Fruit fly (Drosophila melanogaster) whole organism, embryonic: ENCODE results near the gene CG6709.
A peak's percentile ranks its signal among the peaks of the same experiment; 100 is the strongest.

Experiments
- ATbp ChIP-seq: fragments of 200-800 bp; sonication (Bioruptor generic); optimal IDR thresholded peaks from 2 replicates; lab custom pipeline; 2017; ENCODE audit warnings: missing biosample characterization, mild to moderate bottlenecking, missing genetic modification characterization, missing genetic modification reagents
- Abd-B ChIP-seq: fragments of 200-800 bp; sonication (Bioruptor generic); optimal IDR thresholded peaks from 2 replicates; lab custom pipeline; 2018; ENCODE audit warnings: missing biosample characterization, mild to moderate bottlenecking, missing genetic modification characterization, moderate library complexity
- Asciz ChIP-seq: fragments of 200-800 bp; sonication (Bioruptor generic); optimal IDR thresholded peaks from 2 replicates; lab custom pipeline; 2017; ENCODE audit warnings: missing biosample characterization, mild to moderate bottlenecking, missing genetic modification characterization, missing genetic modification reagents
- Bgb ChIP-seq: fragments of 200-800 bp; sonication (Bioruptor generic); IDR thresholded peaks from 2 replicates; pipeline ENCODE4 v1.3.6; 2022; ENCODE audit warnings: missing biosample characterization, missing genetic modification characterization; ENCODE audit not compliant: partially characterized antibody
- CG10274 ChIP-seq: fragments of 200-800 bp; sonication (Bioruptor generic); optimal IDR thresholded peaks from 3 replicates; lab custom pipeline; 2017; ENCODE audit warnings: missing biosample characterization, mild to moderate bottlenecking, missing genetic modification characterization
- CG10321 ChIP-seq: fragments of 200-800 bp; sonication (Bioruptor generic); IDR thresholded peaks from 2 replicates; pipeline ENCODE4 v1.3.6; 2022; ENCODE audit warnings: missing biosample characterization, missing genetic modification characterization
- CG10366 ChIP-seq: fragments of 200-800 bp; sonication (Bioruptor generic); IDR thresholded peaks from 2 replicates; pipeline ENCODE4 v1.3.6; 2022; ENCODE audit warnings: missing biosample characterization, missing genetic modification characterization
- CG11398 ChIP-seq: fragments of 200-800 bp; sonication (Bioruptor generic); optimal IDR thresholded peaks from 2 replicates; lab custom pipeline; 2016; ENCODE audit warnings: missing biosample characterization, missing genetic modification characterization
- CG11560 ChIP-seq: fragments of 200-800 bp; sonication (Bioruptor generic); IDR thresholded peaks from 3 replicates; pipeline ENCODE4 v1.3.6; 2022; ENCODE audit warnings: missing biosample characterization, missing genetic modification characterization
- CG13424 ChIP-seq: fragments of 200-800 bp; sonication (Bioruptor generic); optimal IDR thresholded peaks from 2 replicates; lab custom pipeline; 2019; ENCODE audit warnings: missing biosample characterization, mild to moderate bottlenecking, missing genetic modification characterization, moderate library complexity
- CG13624 ChIP-seq: fragments of 200-800 bp; sonication (Bioruptor generic); optimal IDR thresholded peaks from 2 replicates; lab custom pipeline; 2016; ENCODE audit warnings: missing biosample characterization, missing genetic modification characterization
- CG15479 ChIP-seq: fragments of 200-800 bp; sonication (Bioruptor generic); optimal IDR thresholded peaks from 3 replicates; lab custom pipeline; 2019; ENCODE audit warnings: missing biosample characterization, mild to moderate bottlenecking, missing genetic modification characterization, moderate library complexity
- CG17361 ChIP-seq: fragments of 200-800 bp; sonication (Bioruptor generic); IDR thresholded peaks from 3 replicates; pipeline ENCODE4 v1.3.6; 2022; ENCODE audit warnings: missing biosample characterization, missing genetic modification characterization
- CG18764 ChIP-seq: fragments of 200-800 bp; sonication (Bioruptor generic); optimal IDR thresholded peaks from 3 replicates; lab custom pipeline; 2016; ENCODE audit warnings: missing biosample characterization, missing genetic modification characterization
- CG30403 ChIP-seq: fragments of 200-800 bp; sonication (Bioruptor generic); optimal IDR thresholded peaks from 3 replicates; lab custom pipeline; 2016; ENCODE audit warnings: missing biosample characterization, missing genetic modification characterization
- CG3407 ChIP-seq: fragments of 200-800 bp; sonication (Bioruptor generic); optimal IDR thresholded peaks from 2 replicates; lab custom pipeline; 2018; ENCODE audit warnings: missing biosample characterization, mild to moderate bottlenecking, missing genetic modification characterization
- CG4820 ChIP-seq: fragments of 200-800 bp; sonication (Bioruptor generic); optimal IDR thresholded peaks from 3 replicates; lab custom pipeline; 2016; ENCODE audit warnings: missing biosample characterization, missing genetic modification characterization
- CG6175 ChIP-seq: fragments of 200-800 bp; sonication (Bioruptor generic); IDR thresholded peaks from 3 replicates; pipeline ENCODE4 v1.3.6; 2022; ENCODE audit warnings: missing biosample characterization, missing genetic modification characterization
- CG6272 ChIP-seq: fragments of 200-800 bp; sonication (Bioruptor generic); IDR thresholded peaks from 2 replicates; pipeline ENCODE4 v1.3.6; 2022; ENCODE audit warnings: missing biosample characterization, missing genetic modification characterization
- CG6854 ChIP-seq: fragments of 200-800 bp; sonication (Bioruptor generic); optimal IDR thresholded peaks from 3 replicates; lab custom pipeline; 2017; ENCODE audit warnings: missing biosample characterization, mild to moderate bottlenecking, missing genetic modification characterization
- CG7271 ChIP-seq: fragments of 200-800 bp; sonication (Bioruptor generic); optimal IDR thresholded peaks from 2 replicates; lab custom pipeline; 2018; ENCODE audit warnings: missing biosample characterization, mild to moderate bottlenecking, missing genetic modification characterization, moderate library complexity
- Dip3 ChIP-seq: fragments of 200-800 bp; sonication (Bioruptor generic); optimal IDR thresholded peaks from 3 replicates; lab custom pipeline; 2016; ENCODE audit warnings: missing biosample characterization, missing genetic modification characterization
- Gsc ChIP-seq: fragments of 200-800 bp; sonication (Bioruptor generic); IDR thresholded peaks from 2 replicates; pipeline ENCODE4 v1.3.6; 2022; ENCODE audit warnings: missing biosample characterization, missing genetic modification characterization
- Pdp1 ChIP-seq, 2 experiments: fragments of 200-800 bp; sonication (Bioruptor generic); optimal IDR thresholded peaks; 3 replicates each; lab custom pipeline; 2016; ENCODE audit warnings: missing biosample characterization in 2 of 2, missing genetic modification characterization in 2 of 2, mild to moderate bottlenecking in 1 of 2, moderate library complexity in 1 of 2
- Taf1 ChIP-seq: fragments of 200-800 bp; sonication (Bioruptor generic); IDR thresholded peaks from 2 replicates; pipeline ENCODE4 v1.3.6; 2022; ENCODE audit warnings: missing biosample characterization, missing genetic modification characterization
- Tbp ChIP-seq: fragments of >200 bp; optimal IDR thresholded peaks from 2 replicates; lab custom pipeline; 2018; ENCODE audit warnings: missing biosample characterization, missing genetic modification characterization
- Vsx1 ChIP-seq: fragments of 200-800 bp; sonication (Bioruptor generic); optimal IDR thresholded peaks from 2 replicates; lab custom pipeline; 2017; ENCODE audit warnings: missing biosample characterization, mild to moderate bottlenecking, missing genetic modification characterization, missing genetic modification reagents
- ap ChIP-seq: fragments of 200-800 bp; sonication (Bioruptor generic); IDR thresholded peaks from 2 replicates; pipeline ENCODE4 v1.3.6; 2022; ENCODE audit warnings: missing biosample characterization, missing genetic modification characterization
- ato ChIP-seq: fragments of 200-800 bp; sonication (Bioruptor generic); IDR thresholded peaks from 2 replicates; pipeline ENCODE4 v1.3.6; 2022; ENCODE audit warnings: missing biosample characterization, missing genetic modification characterization; ENCODE audit not compliant: partially characterized antibody
- bowl ChIP-seq: fragments of 200-800 bp; sonication (Bioruptor generic); IDR thresholded peaks from 2 replicates; pipeline ENCODE4 v1.3.6; 2022; ENCODE audit warnings: missing biosample characterization, missing genetic modification characterization
- corto ChIP-seq: fragments of 200-800 bp; sonication (Bioruptor generic); optimal IDR thresholded peaks from 2 replicates; lab custom pipeline; 2016; ENCODE audit warnings: missing biosample characterization, mild to moderate bottlenecking, missing genetic modification characterization, moderate library complexity
- da ChIP-seq: fragments of 200-800 bp; sonication (Bioruptor generic); optimal IDR thresholded peaks from 2 replicates; lab custom pipeline; 2016; ENCODE audit warnings: missing biosample characterization, missing genetic modification characterization
- dysf ChIP-seq: fragments of 200-800 bp; sonication (Bioruptor generic); IDR thresholded peaks from 3 replicates; pipeline ENCODE4 v1.3.6; 2022; ENCODE audit warnings: missing biosample characterization, missing genetic modification characterization
- esg ChIP-seq: fragments of 200-800 bp; sonication (Bioruptor generic); conservative IDR thresholded peaks from 2 replicates; pipeline ENCODE4 v1.3.6; 2022; ENCODE audit warnings: missing biosample characterization, missing genetic modification characterization
- exex ChIP-seq: fragments of 200-800 bp; sonication (Bioruptor generic); optimal IDR thresholded peaks from 4 replicates; lab custom pipeline; 2018; ENCODE audit warnings: missing biosample characterization, mild to moderate bottlenecking, missing genetic modification characterization, moderate library complexity
- gem ChIP-seq: fragments of 200-800 bp; sonication (Bioruptor generic); optimal IDR thresholded peaks from 2 replicates; lab custom pipeline; 2019; ENCODE audit warnings: missing biosample characterization, mild to moderate bottlenecking, missing genetic modification characterization, moderate library complexity
- gsb-n ChIP-seq: fragments of 200-800 bp; sonication (Bioruptor generic); optimal IDR thresholded peaks from 3 replicates; lab custom pipeline; 2018; ENCODE audit warnings: missing biosample characterization, mild to moderate bottlenecking, missing genetic modification characterization
- insv ChIP-seq, 2 experiments: fragments of 200-800 bp; sonication (Bioruptor generic); optimal IDR thresholded peaks; 3 replicates each; lab custom pipeline; 2016 to 2018; ENCODE audit warnings: missing biosample characterization in 2 of 2, missing genetic modification characterization in 2 of 2
- kay ChIP-seq: fragments of 200-800 bp; sonication (Bioruptor generic); optimal IDR thresholded peaks from 2 replicates; lab custom pipeline; 2016; ENCODE audit warnings: missing biosample characterization, missing genetic modification characterization
- knrl ChIP-seq: fragments of 200-800 bp; sonication (Bioruptor generic); IDR thresholded peaks from 3 replicates; pipeline ENCODE4 v1.3.6; 2022; ENCODE audit warnings: missing biosample characterization, missing genetic modification characterization; ENCODE audit not compliant: partially characterized antibody
- nerfin-2 ChIP-seq: fragments of 200-800 bp; sonication (Bioruptor generic); IDR thresholded peaks from 2 replicates; pipeline ENCODE4 v1.3.6; 2022; ENCODE audit warnings: missing biosample characterization, missing genetic modification characterization; ENCODE audit not compliant: partially characterized antibody
- oc ChIP-seq: fragments of 200-800 bp; sonication (Bioruptor generic); optimal IDR thresholded peaks from 2 replicates; lab custom pipeline; 2018; ENCODE audit warnings: missing biosample characterization, mild to moderate bottlenecking, missing genetic modification characterization, moderate library complexity
- pfk ChIP-seq: fragments of 200-800 bp; sonication (Bioruptor generic); optimal IDR thresholded peaks from 2 replicates; lab custom pipeline; 2018; ENCODE audit warnings: missing biosample characterization, mild to moderate bottlenecking, missing genetic modification characterization, moderate library complexity
- sima ChIP-seq: fragments of 200-800 bp; sonication (Bioruptor generic); optimal IDR thresholded peaks from 2 replicates; lab custom pipeline; 2016; ENCODE audit warnings: missing biosample characterization, missing genetic modification characterization
- sob ChIP-seq: fragments of 200-800 bp; sonication (Bioruptor generic); IDR thresholded peaks from 2 replicates; pipeline ENCODE4 v1.3.6; 2022; ENCODE audit warnings: missing biosample characterization, missing genetic modification characterization
- sqz ChIP-seq: fragments of 200-800 bp; sonication (Bioruptor generic); optimal IDR thresholded peaks from 3 replicates; lab custom pipeline; 2018; ENCODE audit warnings: missing biosample characterization, mild to moderate bottlenecking, missing genetic modification characterization
- tin ChIP-seq: fragments of 200-800 bp; sonication (Bioruptor generic); optimal IDR thresholded peaks from 3 replicates; lab custom pipeline; 2016; ENCODE audit warnings: missing biosample characterization, missing genetic modification characterization
- zen2 ChIP-seq: fragments of 200-800 bp; sonication (Bioruptor generic); IDR thresholded peaks from 3 replicates; pipeline ENCODE4 v1.3.6; 2022; ENCODE audit warnings: missing biosample characterization, missing genetic modification characterization; ENCODE audit not compliant: partially characterized antibody

The CG6709 gene

DNA sequence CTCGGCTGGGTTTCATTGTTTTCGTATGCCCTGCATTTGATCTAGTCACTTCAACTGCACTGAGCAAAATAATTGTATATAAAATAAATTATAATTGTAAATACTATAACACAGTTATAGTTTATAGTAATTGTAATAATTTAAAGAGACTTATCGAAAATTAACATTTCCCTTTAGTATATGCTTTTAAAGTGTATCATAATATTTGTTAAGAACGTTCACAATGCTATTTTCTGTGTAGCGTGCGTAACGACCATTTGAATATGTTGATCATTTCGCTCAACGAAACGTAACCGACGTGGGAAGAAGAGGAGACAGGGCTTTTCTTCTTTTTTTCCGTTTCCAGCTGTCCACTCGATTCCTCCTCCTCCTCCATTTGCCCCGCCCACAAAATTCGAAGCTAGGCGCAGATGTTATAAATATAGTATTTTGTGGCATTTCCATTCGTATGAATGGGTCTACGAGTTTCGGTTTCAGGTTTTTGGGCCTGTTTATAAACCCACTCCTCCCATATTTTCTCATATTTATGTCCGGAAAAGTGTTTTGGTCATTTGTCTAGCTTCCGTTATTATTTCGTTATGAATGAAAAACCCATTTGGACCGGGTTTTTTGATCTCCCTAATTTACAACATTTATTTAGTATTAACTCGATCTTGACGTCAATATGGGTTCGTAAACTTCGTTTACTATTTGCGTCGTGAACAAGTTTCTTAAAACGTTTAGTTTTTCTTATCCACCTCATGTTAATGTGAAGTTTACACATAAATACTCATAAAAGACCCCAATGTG is 37.9 kb downstream of the CG6709 start (continued):
- peak; percentile 46 to 58 for TF ChIP-seq Pdp1 (GFP tag; optimal IDR thresholded peaks at IDR 0.05; lab: Kevin White, UChicago)
- TF ChIP-seq pfk (GFP tag; lab: Kevin White, UChicago) = no peak
- TF ChIP-seq sob (GFP tag; lab: Robert Waterston, UW) = peak; percentile 83
- TF ChIP-seq ATbp (GFP tag; lab: Kevin White, UChicago) = peak; percentile 81
- peak; percentile 47 for TF ChIP-seq CG18764 (GFP tag; lab: Kevin White, UChicago)
- peak; percentile 73 for TF ChIP-seq CG17361 (GFP tag; lab: Robert Waterston, UW)
- TF ChIP-seq tin = peak; percentile 72
- no peak for TF ChIP-seq Tbp (GFP tag; lab: Kevin White, UChicago)
- TF ChIP-seq kay (GFP tag; lab: Kevin White, UChicago) = peak; percentile 33
- TF ChIP-seq gsb-n (tag; lab: Kevin White, UChicago) = peak; percentile 94
- peak; percentile 74 for TF ChIP-seq sqz
- TF ChIP-seq CG11398 (GFP tag; lab: Kevin White, UChicago) = no peak
- TF ChIP-seq CG6854 (GFP tag; lab: Kevin White, UChicago) = peak; percentile 55
- peak; percentile 83 for TF ChIP-seq oc (tag; lab: Kevin White, UChicago)
- peak; percentile 18 for TF ChIP-seq exex (tag; lab: Kevin White, UChicago)
- TF ChIP-seq CG6272 (GFP tag; lab: Robert Waterston, UW) = peak; percentile 69; the same call in 1 of the 2 replicates
- no peak; the same call in 1 of the 2 replicates for TF ChIP-seq Gsc (GFP tag; lab: Robert Waterston, UW)
- 0 out of 3 replicates have a peak, but pooled peaks have one; percentile 6 for TF ChIP-seq CG6175 (GFP tag; lab: Robert Waterston, UW)
- TF ChIP-seq CG10274 (GFP tag; lab: Kevin White, UChicago) = no peak
- TF ChIP-seq CG7271 (tag; lab: Kevin White, UChicago) = peak; percentile 86
- peak; percentile 67 for TF ChIP-seq CG10366
- no peak for TF ChIP-seq bowl (GFP tag; lab: Robert Waterston, UW)
- TF ChIP-seq zen2 (GFP tag; lab: Robert Waterston, UW) = no peak
- peak; percentile 82 for TF ChIP-seq dysf (GFP tag; lab: Robert Waterston, UW)
- no peak for TF ChIP-seq insv (GFP tag; optimal IDR thresholded peaks at IDR 0.05; lab: Kevin White, UChicago)
- no peak for TF ChIP-seq CG13624 (GFP tag; lab: Kevin White, UChicago)
- TF ChIP-seq ap (GFP tag; lab: Robert Waterston, UW) = peak; percentile 76
- no peak for TF ChIP-seq CG15479
- TF ChIP-seq nerfin-2 (GFP tag; lab: Robert Waterston, UW) = no peak
- TF ChIP-seq Abd-B (GFP tag; lab: Kevin White, UChicago) = peak; percentile 78
- TF ChIP-seq Taf1 (GFP tag; lab: Robert Waterston, UW) = peak; percentile 53; the same call in 1 of the 2 replicates
- TF ChIP-seq CG11560 = no peak
- no peak for TF ChIP-seq Dip3 (GFP tag; lab: Kevin White, UChicago)
- TF ChIP-seq CG13424 (tag; lab: Kevin White, UChicago) = peak; percentile 86
- TF ChIP-seq esg = peak; percentile 67; the same call in 1 of the 2 replicates
- peak; percentile 94 for TF ChIP-seq gem (tag; lab: Kevin White, UChicago)
- peak; percentile 82 for TF ChIP-seq CG3407 (GFP tag; lab: Kevin White, UChicago)
- no peak for TF ChIP-seq corto
- no peak for TF ChIP-seq Bgb (GFP tag; lab: Robert Waterston, UW)
- no peak for TF ChIP-seq ato
- peak; percentile 61 for TF ChIP-seq CG30403
- TF ChIP-seq sima (GFP tag; lab: Kevin White, UChicago) = no peak
- TF ChIP-seq Vsx1 (GFP tag; lab: Kevin White, UChicago) = peak; percentile 62
- TF ChIP-seq knrl (GFP tag; lab: Robert Waterston, UW) = no peak
- no peak for TF ChIP-seq da (GFP tag; lab: Kevin White, UChicago)
- TF ChIP-seq Asciz = peak; percentile 83
- peak; percentile 79 for TF ChIP-seq CG4820 (GFP tag; lab: Kevin White, UChicago)
- TF ChIP-seq CG10321 (GFP tag; lab: Robert Waterston, UW) = peak; percentile 45; the same call in 1 of the 2 replicates
